Fruit fly (Drosophila melanogaster) whole organism, prepupa: ENCODE data around the gene CG33252.
A peak's percentile ranks its signal among the peaks of the same experiment; 100 is the strongest.

Experiments used
- Blimp-1 ChIP-seq: fragments of 200-800 bp; sonication (Bioruptor generic); optimal IDR thresholded peaks from 3 replicates; lab custom pipeline; 2017; ENCODE audit warnings: missing biosample characterization, missing genetic modification characterization, mild to moderate bottlenecking, moderate library complexity, missing genetic modification reagents
- CG15336 ChIP-seq: fragments of 200-800 bp; sonication (Bioruptor generic); IDR thresholded peaks from 2 replicates; pipeline ENCODE4 v1.3.6; 2022; ENCODE audit warnings: missing biosample characterization, missing genetic modification characterization
- CG16779 ChIP-seq: fragments of 200-800 bp; sonication (Bioruptor generic); optimal IDR thresholded peaks from 3 replicates; lab custom pipeline; 2017; ENCODE audit warnings: missing biosample characterization, mild to moderate bottlenecking, missing genetic modification characterization
- CG3919 ChIP-seq: fragments of 200-800 bp; sonication (Bioruptor generic); optimal IDR thresholded peaks from 3 replicates; lab custom pipeline; 2016; ENCODE audit warnings: missing biosample characterization, missing genetic modification characterization
- CG4318 ChIP-seq: fragments of 200-800 bp; sonication (Bioruptor generic); optimal IDR thresholded peaks from 3 replicates; lab custom pipeline; 2017; ENCODE audit warnings: missing biosample characterization, mild to moderate bottlenecking, missing genetic modification characterization
- CG6163 ChIP-seq: fragments of 200-800 bp; sonication (Bioruptor generic); IDR thresholded peaks from 3 replicates; pipeline ENCODE4 v1.3.6; 2022; ENCODE audit warnings: missing biosample characterization, missing genetic modification characterization
- CG6276 ChIP-seq: fragments of 200-800 bp; sonication (Bioruptor generic); optimal IDR thresholded peaks from 2 replicates; lab custom pipeline; 2017; ENCODE audit warnings: missing biosample characterization, mild to moderate bottlenecking, missing genetic modification characterization
- CG6792 ChIP-seq: fragments of 200-800 bp; sonication (Bioruptor generic); optimal IDR thresholded peaks from 3 replicates; lab custom pipeline; 2016; ENCODE audit warnings: missing biosample characterization, missing genetic modification characterization
- CG6854 ChIP-seq: fragments of 200-800 bp; sonication (Bioruptor generic); optimal IDR thresholded peaks from 2 replicates; lab custom pipeline; 2017; ENCODE audit warnings: missing biosample characterization, mild to moderate bottlenecking, missing genetic modification characterization
- CG7368 ChIP-seq: fragments of 200-800 bp; sonication (Bioruptor generic); optimal IDR thresholded peaks from 3 replicates; lab custom pipeline; 2016; ENCODE audit warnings: missing biosample characterization, missing genetic modification characterization
- CG8119 ChIP-seq: fragments of 200-800 bp; sonication (Bioruptor generic); IDR thresholded peaks from 3 replicates; pipeline ENCODE4 v1.3.6; 2022; ENCODE audit warnings: missing biosample characterization, missing genetic modification characterization
- CG8319 ChIP-seq: fragments of 200-800 bp; sonication (Bioruptor generic); optimal IDR thresholded peaks from 3 replicates; lab custom pipeline; 2016; ENCODE audit warnings: missing biosample characterization, missing genetic modification characterization
- CG8632 ChIP-seq: fragments of 200-800 bp; sonication (Bioruptor generic); optimal IDR thresholded peaks from 3 replicates; lab custom pipeline; 2016; ENCODE audit warnings: missing biosample characterization, missing genetic modification characterization
- CG9139 ChIP-seq: fragments of 200-800 bp; sonication (Bioruptor generic); optimal IDR thresholded peaks from 3 replicates; lab custom pipeline; 2017; ENCODE audit warnings: missing biosample characterization, mild to moderate bottlenecking, missing genetic modification characterization
- Eip75B ChIP-seq: fragments of 200-800 bp; sonication (Bioruptor generic); optimal IDR thresholded peaks from 3 replicates; lab custom pipeline; 2016; ENCODE audit warnings: missing biosample characterization, missing genetic modification characterization
- Eip78C ChIP-seq: fragments of 200-800 bp; sonication (Bioruptor generic); peaks from one replicate; lab custom pipeline; 2016; ENCODE audit warnings: missing biosample characterization, missing genetic modification characterization
- Eip93F ChIP-seq: fragments of 200-800 bp; sonication (Bioruptor generic); optimal IDR thresholded peaks from 2 replicates; lab custom pipeline; 2016; ENCODE audit warnings: missing biosample characterization, mild to moderate bottlenecking, missing genetic modification characterization
- Ets21C ChIP-seq: fragments of 200-800 bp; sonication (Bioruptor generic); optimal IDR thresholded peaks from 3 replicates; lab custom pipeline; 2016; ENCODE audit warnings: missing biosample characterization, missing genetic modification characterization
- Ets96B ChIP-seq: fragments of 200-800 bp; optimal IDR thresholded peaks from 2 replicates; lab custom pipeline; 2019; ENCODE audit warnings: missing biosample characterization, mild to moderate bottlenecking, missing genetic modification characterization, moderate library complexity
- Gug ChIP-seq: fragments of 200-800 bp; sonication (Bioruptor generic); IDR thresholded peaks from 2 replicates; pipeline ENCODE4 v1.3.6; 2022; ENCODE audit warnings: missing biosample characterization, missing genetic modification characterization
- Hr38 ChIP-seq: sonication (Bioruptor generic); optimal IDR thresholded peaks from 2 replicates; lab custom pipeline; 2016; ENCODE audit warnings: missing biosample characterization, missing genetic modification characterization
- Hr39 ChIP-seq: fragments of 200-800 bp; sonication (Bioruptor generic); optimal IDR thresholded peaks from 2 replicates; lab custom pipeline; 2016; ENCODE audit warnings: missing biosample characterization, missing genetic modification characterization
- Hr4 ChIP-seq: fragments of 200-800 bp; sonication (Bioruptor generic); optimal IDR thresholded peaks from 3 replicates; lab custom pipeline; 2016; ENCODE audit warnings: missing biosample characterization, missing genetic modification characterization
- Lpt ChIP-seq: fragments of 200-800 bp; sonication (Bioruptor generic); optimal IDR thresholded peaks from 3 replicates; lab custom pipeline; 2016; ENCODE audit warnings: missing biosample characterization, missing genetic modification characterization
- OdsH ChIP-seq: fragments of 200-800 bp; sonication (Bioruptor generic); optimal IDR thresholded peaks from 3 replicates; lab custom pipeline; 2016; ENCODE audit warnings: missing biosample characterization, missing genetic modification characterization
- Smox ChIP-seq: fragments of 200-800 bp; sonication (Bioruptor generic); optimal IDR thresholded peaks from 3 replicates; lab custom pipeline; 2016; ENCODE audit warnings: missing biosample characterization, missing genetic modification characterization
- Sox14 ChIP-seq: fragments of 200-800 bp; sonication (Bioruptor generic); optimal IDR thresholded peaks from 3 replicates; lab custom pipeline; 2016; ENCODE audit warnings: missing biosample characterization, missing genetic modification characterization
- achi ChIP-seq: fragments of 200-800 bp; sonication (Bioruptor generic); optimal IDR thresholded peaks from 3 replicates; lab custom pipeline; 2016; ENCODE audit warnings: missing biosample characterization, missing genetic modification characterization
- dsx ChIP-seq: fragments of 200-800 bp; optimal IDR thresholded peaks from 3 replicates; lab custom pipeline; 2019; ENCODE audit warnings: missing biosample characterization, mild to moderate bottlenecking, missing genetic modification characterization, moderate library complexity; ENCODE audit not compliant: poor library complexity, severe bottlenecking
- eg ChIP-seq: fragments of 200-800 bp; sonication (Bioruptor generic); IDR thresholded peaks from 3 replicates; pipeline ENCODE4 v1.3.6; 2022; ENCODE audit warnings: missing biosample characterization, missing genetic modification characterization
- esn ChIP-seq: fragments of 200-800 bp; sonication (Bioruptor generic); optimal IDR thresholded peaks from 2 replicates; lab custom pipeline; 2016; ENCODE audit warnings: missing biosample characterization, mild to moderate bottlenecking, missing genetic modification characterization, moderate library complexity
- fd59A ChIP-seq: fragments of 200-800 bp; sonication (Bioruptor generic); optimal IDR thresholded peaks from 2 replicates; lab custom pipeline; 2017; ENCODE audit warnings: missing biosample characterization, mild to moderate bottlenecking, missing genetic modification characterization, missing genetic modification reagents
- fkh ChIP-seq: fragments of 200-800 bp; sonication (Bioruptor generic); optimal IDR thresholded peaks from 3 replicates; lab custom pipeline; 2017; ENCODE audit warnings: missing biosample characterization, mild to moderate bottlenecking, missing genetic modification characterization, moderate library complexity
- lz ChIP-seq: fragments of 200-800 bp; sonication (Bioruptor generic); optimal IDR thresholded peaks from 3 replicates; lab custom pipeline; 2016; ENCODE audit warnings: missing biosample characterization, missing genetic modification characterization
- salr ChIP-seq, 2 experiments: fragments of 200-800 bp; sonication (Bioruptor generic); optimal IDR thresholded peaks; 3 replicates each; lab custom pipeline; 2016 to 2018; ENCODE audit warnings: missing biosample characterization in 2 of 2, missing genetic modification characterization in 2 of 2, mild to moderate bottlenecking in 1 of 2
- ss ChIP-seq, 2 experiments: fragments of 200-800 bp; sonication (Bioruptor generic); optimal IDR thresholded peaks; 2 replicates in 1 of 2; 3 replicates in 1 of 2; lab custom pipeline; 2017 to 2018; ENCODE audit warnings: mild to moderate bottlenecking in 2 of 2, missing biosample characterization in 2 of 2, missing genetic modification characterization in 2 of 2, moderate library complexity in 1 of 2
- svp ChIP-seq: fragments of 200-800 bp; sonication (Bioruptor generic); peaks from one replicate; lab custom pipeline; 2016; ENCODE audit warnings: missing biosample characterization, missing genetic modification characterization

Gene CG33252

dm6 chrX:16912965-16913755 is 16.2 kb upstream of the CG33252 start, which contains the start of gene CG4928:
CG4928 (plus strand) TSS chrX:16913180.
- peak; percentile 10 for TF ChIP-seq CG9139 (GFP tag; lab: Kevin White, UChicago)
- no peak for TF ChIP-seq CG3919 (GFP tag; lab: Kevin White, UChicago)
- TF ChIP-seq CG8632 (GFP tag; lab: Kevin White, UChicago) = no peak
- peak; percentile 31 for TF ChIP-seq svp (GFP tag; lab: Kevin White, UChicago)
- TF ChIP-seq dsx (GFP tag; lab: Kevin White, UChicago) = peak; percentile 11
- TF ChIP-seq Eip93F = no peak
- TF ChIP-seq Lpt (GFP tag; lab: Kevin White, UChicago) = peak; percentile 2
- TF ChIP-seq Sox14 = no peak
- TF ChIP-seq ss (GFP tag; optimal IDR thresholded peaks at IDR 0.05; lab: Kevin White, UChicago) = peak in 1 of 2 experiments; percentile 29
- peak; percentile 28 for TF ChIP-seq fkh (GFP tag; lab: Kevin White, UChicago)
- no peak for TF ChIP-seq Gug (GFP tag; lab: Robert Waterston, UW)
- no peak for TF ChIP-seq CG7368 (GFP tag; lab: Kevin White, UChicago)
- TF ChIP-seq CG8119 (GFP tag; lab: Robert Waterston, UW) = no peak
- 0 out of 3 replicates have a peak, but pooled peaks have one; percentile 48 for TF ChIP-seq eg (GFP tag; lab: Robert Waterston, UW)
- TF ChIP-seq CG6792 (GFP tag; lab: Kevin White, UChicago) = no peak
- peak; percentile 3 for TF ChIP-seq Hr39 (GFP tag; lab: Kevin White, UChicago)
- no peak for TF ChIP-seq Hr4 (GFP tag; lab: Kevin White, UChicago)
- peak; percentile 70 for TF ChIP-seq Blimp-1
- peak; percentile 71 for TF ChIP-seq Eip78C (GFP tag; lab: Kevin White, UChicago)
- TF ChIP-seq Eip75B (GFP tag; lab: Kevin White, UChicago) = no peak
- TF ChIP-seq CG8319 (GFP tag; lab: Kevin White, UChicago) = no peak
- peak; percentile 55 for TF ChIP-seq CG6854
- no peak for TF ChIP-seq esn (GFP tag; lab: Kevin White, UChicago)
- no peak for TF ChIP-seq Hr38
- no peak for TF ChIP-seq Smox

dm6 chrX:16911962-16912361 is 15.0 kb upstream of the CG33252 start:
- TF ChIP-seq CG8119 (GFP tag; lab: Robert Waterston, UW) (no peak), CG8632 (GFP tag; lab: Kevin White, UChicago) (no peak), CG6163 (no peak), CG6276 (GFP tag; lab: Kevin White, UChicago) (no peak), dsx (GFP tag; lab: Kevin White, UChicago) (no peak), Ets21C (no peak), achi (GFP tag; lab: Kevin White, UChicago) (no peak), CG9139 (GFP tag; lab: Kevin White, UChicago) (no peak), Sox14 (no peak), CG4318 (no peak), Hr4 (GFP tag; lab: Kevin White, UChicago) (no peak), Blimp-1 (no peak)

dm6 chrX:16909886-16910285 is 12.9 kb upstream of the CG33252 start:
- no peak for TF ChIP-seq CG16779 (tag; lab: Kevin White, UChicago)
- TF ChIP-seq OdsH (GFP tag; lab: Kevin White, UChicago) = no peak
- no peak for TF ChIP-seq fd59A (GFP tag; lab: Kevin White, UChicago)
- no peak for TF ChIP-seq salr (GFP tag; optimal IDR thresholded peaks at IDR 0.05; lab: Kevin White, UChicago)
- TF ChIP-seq CG15336 (GFP tag; lab: Robert Waterston, UW) = no peak
- TF ChIP-seq Gug (GFP tag; lab: Robert Waterston, UW) = no peak
- TF ChIP-seq Ets96B = no peak
- TF ChIP-seq ss (GFP tag; optimal IDR thresholded peaks at IDR 0.05; lab: Kevin White, UChicago) = no peak
- no peak for TF ChIP-seq CG9139 (GFP tag; lab: Kevin White, UChicago)
- TF ChIP-seq fkh (GFP tag; lab: Kevin White, UChicago) = no peak
- no peak for TF ChIP-seq lz (GFP tag; lab: Kevin White, UChicago)
